Worm (Caenorhabditis elegans): ENCODE data around the gene trpl-2.

DNA sequence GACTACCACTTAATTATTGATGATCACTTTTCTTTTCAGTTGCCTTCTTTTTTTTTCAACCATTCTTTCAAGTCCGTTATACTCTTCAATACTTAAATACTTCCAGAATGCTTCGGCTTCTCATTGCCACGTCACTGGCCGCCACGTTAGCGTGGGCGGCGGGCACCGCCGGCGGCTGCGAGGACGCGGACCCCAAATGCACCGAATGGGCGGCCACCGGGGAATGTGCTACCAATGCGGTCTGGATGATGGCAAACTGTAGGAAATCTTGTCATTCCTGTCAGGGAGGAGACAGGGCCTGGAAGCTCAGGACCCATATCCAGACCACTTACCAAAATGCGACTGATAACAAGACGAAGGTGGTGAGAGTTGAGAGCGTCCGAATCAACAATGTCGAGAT, 25.3 kb upstream of the trpl-2 start, which contains the start of gene lgc-22:
- no peak for TF ChIP-seq unc-62 (GFP tag; optimal IDR thresholded peaks at IDR 0.05)
- TF ChIP-seq elt-3 (tag; optimal IDR thresholded peaks at IDR 0.05): no peak
- TF ChIP-seq elt-1 (tag; optimal IDR thresholded peaks at IDR 0.05; ENCODE audit: borderline replicate concordance, insufficient read depth): no peak
- no peak for TF ChIP-seq mab-5 (tag; optimal IDR thresholded peaks at IDR 0.05)
- TF ChIP-seq pha-4 (tag; optimal IDR thresholded peaks at IDR 0.05): no peak
- TF ChIP-seq nhr-76 (tag; optimal IDR thresholded peaks at IDR 0.05): no peak
- TF ChIP-seq unc-39 (tag; optimal IDR thresholded peaks at IDR 0.05): no peak
- no peak for TF ChIP-seq snpc-4 (tag; optimal IDR thresholded peaks at IDR 0.05)
- no peak for TF ChIP-seq blmp-1 (tag; optimal IDR thresholded peaks at IDR 0.05)
